Worm (Caenorhabditis elegans) whole organism, midembryonic: ENCODE measurements around the gene lars-1.

Experiments
- T22C8.4 ChIP-seq: fragments of 200-800 bp; sonication (Bioruptor generic); IDR thresholded peaks from 2 replicates; pipeline ENCODE4 v1.3.6; 2022; ENCODE audit warnings: missing genetic modification characterization, missing compliant biosample characterization
- cog-1 ChIP-seq: sonication (generic microtip); optimal IDR thresholded peaks from 2 replicates; lab custom pipeline; 2016; ENCODE audit warnings: missing genetic modification characterization, missing compliant biosample characterization
- flt-1 ChIP-seq: fragments of 200-800 bp; sonication (Bioruptor generic); IDR thresholded peaks from 2 replicates; pipeline ENCODE4 v1.3.6; 2022; ENCODE audit warnings: missing genetic modification characterization, missing compliant biosample characterization
- med-1 ChIP-seq: sonication (generic microtip); optimal IDR thresholded peaks from 2 replicates; lab custom pipeline; 2017; ENCODE audit warnings: missing genetic modification characterization, mild to moderate bottlenecking, missing compliant biosample characterization, antibody characterized with exemption, missing genetic modification reagents; ENCODE audit not compliant: insufficient read depth
- ref-1 ChIP-seq: fragments of 200-800 bp; sonication (Bioruptor generic); conservative IDR thresholded peaks from 2 replicates; pipeline ENCODE4 v1.3.6; 2022; ENCODE audit warnings: missing genetic modification reagents, missing genetic modification characterization, missing compliant biosample characterization
- ztf-23 ChIP-seq: fragments of 200-800 bp; sonication (Bioruptor generic); IDR thresholded peaks from 2 replicates; pipeline ENCODE4 v1.3.6; 2022; ENCODE audit warnings: missing genetic modification reagents, missing genetic modification characterization, missing compliant biosample characterization

ce11 chrIII:4228841-4229240, 42.2 kb upstream of the lars-1 start, which contains the start of gene F43C1.5:
- no peak for TF ChIP-seq ref-1 (GFP tag; lab: Robert Waterston, UW)
- no peak for TF ChIP-seq ztf-23 (GFP tag; lab: Robert Waterston, UW)
- TF ChIP-seq med-1 (GFP tag; lab: Kevin White, UChicago), result no peak
- TF ChIP-seq flt-1 (GFP tag; lab: Robert Waterston, UW), result no peak
- TF ChIP-seq T22C8.4 (GFP tag; lab: Robert Waterston, UW), result no peak
- no peak for TF ChIP-seq cog-1 (tag; lab: Kevin White, UChicago)
